Fruit fly (Drosophila melanogaster): ENCODE data around the gene ko.

dm6 chr3L:21172527-21173253, 41.7 kb upstream of the ko start, which contains the start of the genes chb and AsnS:
- TF ChIP-seq Rx (GFP tag; IDR thresholded peaks at IDR 0.05), result peak; percentile 75
- TF ChIP-seq D19B (GFP tag; optimal IDR thresholded peaks at IDR 0.05), result peak; percentile 68
